Worm (Caenorhabditis elegans) whole organism, L4 larva: Measurements from ENCODE around the gene vab-19.

Experiments
- ama-1 ChIP-seq: fragments of 150-350 bp; optimal IDR thresholded peaks from 2 replicates; lab custom pipeline; 2014; ENCODE audit warnings: inconsistent platforms, mixed read lengths
- egl-43 ChIP-seq: fragments of 200-800 bp; sonication (Bioruptor generic); IDR thresholded peaks from 2 replicates; pipeline ENCODE4 v1.3.6; 2022; ENCODE audit warnings: missing genetic modification reagents, missing genetic modification characterization, missing compliant biosample characterization
- lin-13 ChIP-seq: fragments of 150-350 bp; optimal IDR thresholded peaks from 2 replicates; lab custom pipeline; 2014; ENCODE audit warnings: missing biosample characterization, missing genetic modification reagents, missing genetic modification characterization
- mdl-1 ChIP-seq, 2 experiments: fragments of 150-350 bp in 1 of 2; sonication (generic microtip) in 1 of 2; optimal IDR thresholded peaks; 2 replicates each; lab custom pipeline; 2014 to 2017; ENCODE audit warnings: missing biosample characterization in 2 of 2, missing genetic modification characterization in 2 of 2
- nhr-11 ChIP-seq: fragments of 150-350 bp; optimal IDR thresholded peaks from 2 replicates; lab custom pipeline; 2014; ENCODE audit warnings: missing biosample characterization, missing genetic modification characterization

DNA sequence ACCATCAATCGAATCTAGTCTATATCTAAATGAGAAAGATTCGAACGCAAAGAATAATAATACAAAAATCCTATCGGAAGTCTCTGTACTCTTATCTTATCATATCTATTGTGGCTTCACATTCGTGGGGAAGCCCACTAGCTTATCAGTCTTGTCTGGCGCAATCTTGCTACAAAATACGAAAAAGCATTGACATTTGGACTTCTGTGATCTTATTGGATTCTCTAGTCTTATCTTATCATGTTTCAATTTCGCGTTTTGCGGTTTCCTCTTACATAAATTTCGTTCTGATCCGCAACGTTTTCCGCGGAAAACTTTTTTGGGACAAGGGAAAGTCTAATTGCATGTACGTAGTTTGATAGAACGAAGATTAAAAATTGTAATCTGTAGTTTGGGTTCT lies 43.3 kb upstream of the vab-19 start:
- no peak for TF ChIP-seq lin-13 (GFP tag; lab: Kevin White, UChicago)
- TF ChIP-seq nhr-11 (tag; lab: Kevin White, UChicago), result no peak
- no peak for TF ChIP-seq ama-1
- no peak for TF ChIP-seq mdl-1 (tag; optimal IDR thresholded peaks at IDR 0.05; lab: Kevin White, UChicago)
- no peak for TF ChIP-seq egl-43 (GFP tag; lab: Robert Waterston, UW)
